Fruit fly (Drosophila melanogaster) whole organism, embryonic: Measurements from ENCODE around the gene CG18766.

Experiments
- Adf1 ChIP-seq: fragments of 200-800 bp; sonication (Bioruptor generic); IDR thresholded peaks from 2 replicates; pipeline ENCODE4 v1.3.6; 2022; ENCODE audit warnings: missing biosample characterization, missing genetic modification characterization
- Aef1 ChIP-seq: fragments of 200-800 bp; sonication (Bioruptor generic); IDR thresholded peaks from 3 replicates; pipeline ENCODE4 v1.3.6; 2022; ENCODE audit warnings: missing biosample characterization, missing genetic modification characterization
- Antp ChIP-seq: fragments of 200-800 bp; sonication (Bioruptor generic); optimal IDR thresholded peaks from 3 replicates; lab custom pipeline; 2016; ENCODE audit warnings: missing biosample characterization, missing genetic modification characterization
- Atf3 ChIP-seq: fragments of 200-800 bp; sonication (Bioruptor generic); optimal IDR thresholded peaks from 3 replicates; lab custom pipeline; 2016; ENCODE audit warnings: missing biosample characterization, missing genetic modification characterization
- CG10267 ChIP-seq: fragments of 200-800 bp; sonication (Bioruptor generic); optimal IDR thresholded peaks from 2 replicates; lab custom pipeline; 2018; ENCODE audit warnings: missing biosample characterization, mild to moderate bottlenecking, missing genetic modification characterization, moderate library complexity
- CG10321 ChIP-seq: fragments of 200-800 bp; sonication (Bioruptor generic); IDR thresholded peaks from 2 replicates; pipeline ENCODE4 v1.3.6; 2022; ENCODE audit warnings: missing biosample characterization, missing genetic modification characterization
- CG10959 ChIP-seq: fragments of 200-800 bp; sonication (Bioruptor generic); IDR thresholded peaks from 2 replicates; pipeline ENCODE4 v1.3.6; 2022; ENCODE audit warnings: missing biosample characterization, missing genetic modification characterization
- CG10979 ChIP-seq: fragments of 200-800 bp; sonication (Bioruptor generic); optimal IDR thresholded peaks from 2 replicates; lab custom pipeline; 2018; ENCODE audit warnings: missing biosample characterization, mild to moderate bottlenecking, missing genetic modification characterization, moderate library complexity
- CG13287 ChIP-seq: fragments of 200-800 bp; sonication (Bioruptor generic); IDR thresholded peaks from 2 replicates; pipeline ENCODE4 v1.3.6; 2022; ENCODE audit warnings: missing biosample characterization, missing genetic modification characterization; ENCODE audit not compliant: partially characterized antibody
- CG13296 ChIP-seq: fragments of 200-800 bp; sonication (Bioruptor generic); optimal IDR thresholded peaks from 3 replicates; lab custom pipeline; 2018; ENCODE audit warnings: missing biosample characterization, mild to moderate bottlenecking, missing genetic modification characterization
- CG14667 ChIP-seq: fragments of 200-800 bp; sonication (Bioruptor generic); IDR thresholded peaks from 2 replicates; pipeline ENCODE4 v1.3.6; 2022; ENCODE audit warnings: missing biosample characterization, missing genetic modification characterization
- CG17612 ChIP-seq: fragments of 200-800 bp; sonication (Bioruptor generic); IDR thresholded peaks from 2 replicates; pipeline ENCODE4 v1.3.6; 2022; ENCODE audit warnings: missing biosample characterization, missing genetic modification characterization
- CG18599 ChIP-seq: fragments of 200-800 bp; sonication (Bioruptor generic); optimal IDR thresholded peaks from 3 replicates; lab custom pipeline; 2017; ENCODE audit warnings: missing biosample characterization, missing genetic modification characterization, mild to moderate bottlenecking, moderate library complexity, missing genetic modification reagents
- CG2199 ChIP-seq: fragments of 200-800 bp; sonication (Bioruptor generic); IDR thresholded peaks from 3 replicates; pipeline ENCODE4 v1.3.6; 2022; ENCODE audit warnings: missing biosample characterization, missing genetic modification characterization
- CG32767 ChIP-seq: fragments of 200-800 bp; sonication (Bioruptor generic); IDR thresholded peaks from 2 replicates; pipeline ENCODE4 v1.3.6; 2022; ENCODE audit warnings: missing biosample characterization, missing genetic modification characterization
- CG34224 ChIP-seq: fragments of 200-800 bp; sonication (Bioruptor generic); IDR thresholded peaks from 3 replicates; pipeline ENCODE4 v1.3.6; 2022; ENCODE audit warnings: missing biosample characterization, missing genetic modification characterization; ENCODE audit not compliant: partially characterized antibody
- CG4282 ChIP-seq: fragments of 200-800 bp; sonication (Bioruptor generic); optimal IDR thresholded peaks from 2 replicates; lab custom pipeline; 2016; ENCODE audit warnings: missing biosample characterization, missing genetic modification characterization
- CG4617 ChIP-seq: fragments of 200-800 bp; sonication (Bioruptor generic); optimal IDR thresholded peaks from 3 replicates; lab custom pipeline; 2016; ENCODE audit warnings: missing biosample characterization, missing genetic modification characterization, borderline replicate concordance
- CG5953 ChIP-seq: fragments of 200-800 bp; sonication (Bioruptor generic); IDR thresholded peaks from 2 replicates; pipeline ENCODE4 v1.3.6; 2022; ENCODE audit warnings: missing biosample characterization, missing genetic modification characterization
- CG6254 ChIP-seq: fragments of 200-800 bp; sonication (Bioruptor generic); optimal IDR thresholded peaks from 3 replicates; lab custom pipeline; 2017; ENCODE audit warnings: mild to moderate bottlenecking, missing biosample characterization, missing genetic modification reagents, missing genetic modification characterization
- CG6683 ChIP-seq: fragments of 200-800 bp; sonication (Bioruptor generic); optimal IDR thresholded peaks from 2 replicates; lab custom pipeline; 2017; ENCODE audit warnings: missing biosample characterization, mild to moderate bottlenecking, missing genetic modification characterization, missing genetic modification reagents
- HHEX ChIP-seq: fragments of 200-800 bp; sonication (Bioruptor generic); optimal IDR thresholded peaks from 3 replicates; lab custom pipeline; 2017; ENCODE audit warnings: missing biosample characterization, mild to moderate bottlenecking, missing genetic modification characterization, missing genetic modification reagents
- Lhr ChIP-seq: fragments of 200-800 bp; sonication (Bioruptor generic); optimal IDR thresholded peaks from 3 replicates; lab custom pipeline; 2017; ENCODE audit warnings: mild to moderate bottlenecking, missing biosample characterization, missing genetic modification reagents, missing genetic modification characterization
- NC2β ChIP-seq: fragments of 200-800 bp; sonication (Bioruptor generic); optimal IDR thresholded peaks from 2 replicates; lab custom pipeline; 2016; ENCODE audit warnings: missing biosample characterization, missing genetic modification characterization
- Poxn ChIP-seq: fragments of 200-800 bp; sonication (Bioruptor generic); IDR thresholded peaks from 2 replicates; pipeline ENCODE4 v1.3.6; 2022; ENCODE audit warnings: missing biosample characterization, missing genetic modification characterization
- Six4 ChIP-seq: fragments of 200-800 bp; sonication (Bioruptor generic); optimal IDR thresholded peaks from 2 replicates; lab custom pipeline; 2016; ENCODE audit warnings: missing biosample characterization, missing genetic modification characterization
- Vsx1 ChIP-seq: fragments of 200-800 bp; sonication (Bioruptor generic); optimal IDR thresholded peaks from 2 replicates; lab custom pipeline; 2017; ENCODE audit warnings: missing biosample characterization, mild to moderate bottlenecking, missing genetic modification characterization, missing genetic modification reagents
- bigmax ChIP-seq: fragments of 200-800 bp; sonication (Bioruptor generic); optimal IDR thresholded peaks from 2 replicates; lab custom pipeline; 2018; ENCODE audit warnings: missing biosample characterization, mild to moderate bottlenecking, missing genetic modification characterization
- btn ChIP-seq: fragments of 200-800 bp; sonication (Bioruptor generic); optimal IDR thresholded peaks from 2 replicates; lab custom pipeline; 2016; ENCODE audit warnings: missing biosample characterization, missing genetic modification characterization
- cad ChIP-seq: fragments of >200 bp; optimal IDR thresholded peaks from 2 replicates; lab custom pipeline; 2017; ENCODE audit warnings: missing biosample characterization, missing genetic modification characterization
- caup ChIP-seq: fragments of 200-800 bp; sonication (Bioruptor generic); optimal IDR thresholded peaks from 3 replicates; lab custom pipeline; 2017; ENCODE audit warnings: missing biosample characterization, mild to moderate bottlenecking, missing genetic modification characterization, moderate library complexity; ENCODE audit not compliant: severe bottlenecking
- chinmo ChIP-seq: fragments of 200-800 bp; sonication (Bioruptor generic); IDR thresholded peaks from 4 replicates; pipeline ENCODE4 v1.3.6; 2022; ENCODE audit warnings: missing biosample characterization, missing genetic modification characterization; ENCODE audit not compliant: partially characterized antibody
- chn ChIP-seq: fragments of 200-800 bp; sonication (Bioruptor generic); optimal IDR thresholded peaks from 2 replicates; lab custom pipeline; 2016; ENCODE audit warnings: missing biosample characterization, missing genetic modification characterization
- crc ChIP-seq: fragments of 200-800 bp; sonication (Bioruptor generic); optimal IDR thresholded peaks from 2 replicates; lab custom pipeline; 2016; ENCODE audit warnings: missing biosample characterization, missing genetic modification characterization
- croc ChIP-seq: fragments of 200-800 bp; sonication (Bioruptor generic); conservative IDR thresholded peaks from 3 replicates; pipeline ENCODE4 v1.3.6; 2022; ENCODE audit warnings: missing biosample characterization, missing genetic modification characterization
- disco-r ChIP-seq: fragments of 200-800 bp; sonication (Bioruptor generic); optimal IDR thresholded peaks from 2 replicates; lab custom pipeline; 2016; ENCODE audit warnings: missing biosample characterization, missing genetic modification characterization
- dmrt11E ChIP-seq: fragments of 200-800 bp; sonication (Bioruptor generic); optimal IDR thresholded peaks from 3 replicates; lab custom pipeline; 2018; ENCODE audit warnings: missing biosample characterization, mild to moderate bottlenecking, missing genetic modification characterization, moderate library complexity
- dysf ChIP-seq: fragments of 200-800 bp; sonication (Bioruptor generic); IDR thresholded peaks from 3 replicates; pipeline ENCODE4 v1.3.6; 2022; ENCODE audit warnings: missing biosample characterization, missing genetic modification characterization
- exex ChIP-seq: fragments of 200-800 bp; sonication (Bioruptor generic); optimal IDR thresholded peaks from 4 replicates; lab custom pipeline; 2018; ENCODE audit warnings: missing biosample characterization, mild to moderate bottlenecking, missing genetic modification characterization, moderate library complexity
- grau ChIP-seq: fragments of 200-800 bp; optimal IDR thresholded peaks from 3 replicates; lab custom pipeline; 2019; ENCODE audit warnings: missing biosample characterization, mild to moderate bottlenecking, missing genetic modification characterization, moderate library complexity
- klu ChIP-seq: fragments of 200-800 bp; sonication (Bioruptor generic); IDR thresholded peaks from 2 replicates; pipeline ENCODE4 v1.3.6; 2022; ENCODE audit warnings: missing biosample characterization, missing genetic modification characterization
- lab ChIP-seq: fragments of 200-800 bp; sonication (Bioruptor generic); optimal IDR thresholded peaks from 3 replicates; lab custom pipeline; 2017; ENCODE audit warnings: missing biosample characterization, missing genetic modification characterization, mild to moderate bottlenecking, moderate library complexity, missing genetic modification reagents
- nom ChIP-seq: fragments of 200-800 bp; sonication (Bioruptor generic); optimal IDR thresholded peaks from 2 replicates; lab custom pipeline; 2017; ENCODE audit warnings: missing biosample characterization, missing genetic modification characterization, mild to moderate bottlenecking, moderate library complexity, missing genetic modification reagents
- pan ChIP-seq, 4 experiments: fragments of >200 bp in 3 of 4; fragments of 200-800 bp in 1 of 4; sonication (Bioruptor generic) in 1 of 4; optimal IDR thresholded peaks in 3 of 4; IDR thresholded peaks in 1 of 4; 2 replicates each; pipeline versions ENCODE4 v1.3.6 to Lab custom; 2017 to 2022; ENCODE audit warnings: missing biosample characterization in 2 of 4, missing genetic modification characterization in 2 of 4, mixed read lengths in 1 of 4
- pum ChIP-seq: fragments of 200-800 bp; sonication (Bioruptor generic); optimal IDR thresholded peaks from 2 replicates; lab custom pipeline; 2016; ENCODE audit warnings: missing biosample characterization, missing genetic modification characterization
- sens ChIP-seq: fragments of 200-800 bp; sonication (Bioruptor generic); peaks from one replicate; lab custom pipeline; 2016; ENCODE audit warnings: missing biosample characterization, missing genetic modification characterization
- sisA ChIP-seq: fragments of 200-800 bp; sonication (Bioruptor generic); IDR thresholded peaks from 2 replicates; pipeline ENCODE4 v1.3.6; 2022; ENCODE audit warnings: missing biosample characterization, missing genetic modification characterization
- slou ChIP-seq: fragments of 200-800 bp; sonication (Bioruptor generic); optimal IDR thresholded peaks from 3 replicates; lab custom pipeline; 2016; ENCODE audit warnings: missing biosample characterization, missing genetic modification characterization
- ttk ChIP-seq: fragments of 200-800 bp; sonication (Bioruptor generic); IDR thresholded peaks from 2 replicates; pipeline ENCODE4 v2.1.2; 2022; ENCODE audit warnings: missing biosample characterization, missing genetic modification characterization
- zfh2 ChIP-seq: fragments of 200-800 bp; sonication (Bioruptor generic); optimal IDR thresholded peaks from 2 replicates; lab custom pipeline; 2016; ENCODE audit warnings: missing biosample characterization, missing genetic modification characterization

Gene CG18766

DNA sequence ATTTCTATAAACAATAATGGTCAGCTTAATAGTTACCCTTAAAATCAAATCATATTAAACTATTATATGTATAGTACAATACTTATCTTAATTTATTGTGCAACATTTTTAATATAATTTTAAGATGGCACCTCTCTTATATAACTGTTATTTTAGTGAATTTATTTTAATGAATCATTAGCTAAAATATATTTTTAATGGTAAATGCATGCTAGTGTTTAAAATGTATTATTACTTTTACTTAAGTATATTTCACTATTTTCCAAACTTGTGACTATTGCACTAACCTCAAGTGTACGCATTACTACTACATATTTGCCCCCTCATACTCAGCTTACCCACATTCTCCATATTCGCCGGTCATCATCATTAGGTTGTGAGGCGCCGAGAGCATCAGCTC lies 1.2 kb upstream of the CG18766 start (continued):
- TF ChIP-seq Poxn (GFP tag; lab: Robert Waterston, UW), result no peak
- no peak for TF ChIP-seq slou
- TF ChIP-seq CG4617 (GFP tag; lab: Kevin White, UChicago), result no peak
- TF ChIP-seq dysf (GFP tag; lab: Robert Waterston, UW), result peak; percentile 73
- TF ChIP-seq Lhr (GFP tag; lab: Kevin White, UChicago), result peak; percentile 42
- peak; percentile 82 for TF ChIP-seq CG18599 (GFP tag; lab: Kevin White, UChicago)
- peak; percentile 71 for TF ChIP-seq caup (GFP tag; lab: Kevin White, UChicago)
- no peak for TF ChIP-seq crc (GFP tag; lab: Kevin White, UChicago)
- TF ChIP-seq Adf1 (GFP tag; lab: Robert Waterston, UW), result no peak
- TF ChIP-seq sens (GFP tag; lab: Kevin White, UChicago), result peak; percentile 82
- TF ChIP-seq Six4, result peak; percentile 53
- no peak for TF ChIP-seq Aef1 (GFP tag; lab: Robert Waterston, UW)
- TF ChIP-seq Atf3, result no peak
- no peak for TF ChIP-seq CG10321 (GFP tag; lab: Robert Waterston, UW)
- TF ChIP-seq CG10959 (GFP tag; lab: Robert Waterston, UW), result no peak
- no peak for TF ChIP-seq chn
- TF ChIP-seq CG6254 (GFP tag; lab: Kevin White, UChicago), result peak; percentile 65
- no peak for TF ChIP-seq CG17612 (GFP tag; lab: Robert Waterston, UW)
- TF ChIP-seq zfh2 (GFP tag; lab: Kevin White, UChicago), result no peak
- TF ChIP-seq CG4282, result no peak
- TF ChIP-seq CG32767 (GFP tag; lab: Robert Waterston, UW), result peak; percentile 57; the same call in 1 of the 2 replicates
- peak; percentile 91 for TF ChIP-seq dmrt11E
- no peak for TF ChIP-seq CG2199
- TF ChIP-seq ttk (GFP tag; lab: Robert Waterston, UW), result peak; percentile 52; the same call in 1 of the 2 replicates
- TF ChIP-seq bigmax (GFP tag; lab: Kevin White, UChicago), result no peak
- no peak for TF ChIP-seq pum (GFP tag; lab: Kevin White, UChicago)
- TF ChIP-seq CG34224, result no peak
- peak; percentile 91 for TF ChIP-seq grau (tag; lab: Kevin White, UChicago)
- TF ChIP-seq croc (GFP tag; lab: Robert Waterston, UW), result peak; percentile 51; the same call in 2 of the 3 replicates
- TF ChIP-seq disco-r (GFP tag; lab: Kevin White, UChicago), result no peak
- TF ChIP-seq chinmo (GFP tag; lab: Robert Waterston, UW), result no peak
- TF ChIP-seq lab (GFP tag; lab: Kevin White, UChicago), result peak; percentile 79
- peak; percentile 89 for TF ChIP-seq CG10979
- TF ChIP-seq Vsx1 (GFP tag; lab: Kevin White, UChicago), result peak; percentile 29
- peak; percentile 24; the same call in 1 of the 2 replicates for TF ChIP-seq CG14667 (GFP tag; lab: Robert Waterston, UW)
- no peak for TF ChIP-seq cad (GFP tag; lab: Kevin White, UChicago)
- TF ChIP-seq nom, result peak; percentile 56
- TF ChIP-seq CG13296 (GFP tag; lab: Kevin White, UChicago), result peak; percentile 90
- no peak for TF ChIP-seq btn (GFP tag; lab: Kevin White, UChicago)
- peak; percentile 59 for TF ChIP-seq HHEX (GFP tag; lab: Kevin White, UChicago)
- no peak for TF ChIP-seq Antp (GFP tag; lab: Kevin White, UChicago)
- TF ChIP-seq exex, result no peak
- peak; percentile 40; the same call in 1 of the 2 replicates for TF ChIP-seq sisA
- no peak for TF ChIP-seq CG13287
- no peak for TF ChIP-seq pan (optimal IDR thresholded peaks at IDR 0.05; lab: Kevin White, UChicago)
- peak in 1 of 2 experiments; percentile 81 for TF ChIP-seq pan (GFP tag; optimal IDR thresholded peaks at IDR 0.05 in 1 of 2, IDR thresholded peaks at IDR 0.05 in 1 of 2)
- TF ChIP-seq CG5953 (GFP tag; lab: Robert Waterston, UW), result no peak
- TF ChIP-seq klu (GFP tag; lab: Robert Waterston, UW), result no peak; the same call in 1 of the 2 replicates
- TF ChIP-seq NC2β, result no peak
- TF ChIP-seq CG10267 (tag; lab: Kevin White, UChicago), result peak; percentile 87
- peak; percentile 7 for TF ChIP-seq CG6683 (GFP tag; lab: Kevin White, UChicago)
